Worm (Caenorhabditis elegans): ENCODE data around the gene crn-7.

DNA sequence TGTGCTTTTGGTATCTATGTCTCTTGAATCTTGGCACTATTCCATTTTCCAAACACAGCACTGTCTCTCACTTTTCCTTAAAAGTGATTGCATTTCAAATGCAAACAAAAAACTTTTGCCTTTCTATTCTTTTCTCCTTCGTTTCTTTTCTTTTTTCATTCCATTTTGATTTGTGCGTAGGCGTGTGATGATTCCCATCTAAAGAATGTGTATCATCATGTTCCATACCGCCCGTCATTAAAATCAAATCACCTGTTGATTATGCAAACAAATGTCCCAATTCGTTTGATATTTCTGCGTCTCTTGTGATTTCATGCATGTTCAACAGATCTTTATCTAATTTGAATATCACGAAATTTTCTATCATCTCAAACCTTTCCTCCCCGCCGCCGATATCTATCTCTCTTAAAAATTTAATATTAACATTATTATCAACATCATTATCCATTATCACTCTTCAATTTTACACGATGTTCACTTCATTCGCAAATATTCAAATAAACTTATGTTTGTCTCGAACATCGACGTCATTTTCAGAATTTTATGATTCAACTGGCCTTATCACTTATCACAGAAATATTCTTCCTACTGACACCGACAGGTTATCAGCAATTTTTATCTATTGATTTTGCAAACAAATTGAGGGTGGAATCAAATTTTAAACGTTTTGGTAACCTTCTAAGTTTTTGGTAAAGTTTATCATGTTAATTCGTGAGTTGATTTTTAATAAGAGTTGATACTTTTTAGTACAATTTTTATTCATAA lies 23.1 kb downstream of the crn-7 start:
- no peak for TF ChIP-seq nhr-12 (tag; optimal IDR thresholded peaks at IDR 0.05)
- no peak for TF ChIP-seq nhr-237 (tag; optimal IDR thresholded peaks at IDR 0.05)
- no peak for TF ChIP-seq mep-1 (tag; optimal IDR thresholded peaks at IDR 0.05)
- TF ChIP-seq elt-1 (tag; optimal IDR thresholded peaks at IDR 0.05; ENCODE audit: borderline replicate concordance, insufficient read depth), result peak; percentile 11
- no peak for TF ChIP-seq snpc-4 (tag; optimal IDR thresholded peaks at IDR 0.05)
- no peak for TF ChIP-seq unc-120 (tag; optimal IDR thresholded peaks at IDR 0.05; ENCODE audit: poor library complexity, severe bottlenecking)
- TF ChIP-seq lsy-2 (tag; optimal IDR thresholded peaks at IDR 0.05), result no peak
- TF ChIP-seq unc-62 (GFP tag; optimal IDR thresholded peaks at IDR 0.05), result peak; percentile 11
- no peak for TF ChIP-seq mab-5 (tag; optimal IDR thresholded peaks at IDR 0.05)
- TF ChIP-seq elt-3 (tag; optimal IDR thresholded peaks at IDR 0.05), result peak; percentile 22
